Worm (Caenorhabditis elegans) whole organism, L2 larva: ENCODE measurements around the gene glb-28.

Experiments used
- C34F6.9 ChIP-seq: fragments of 150-350 bp; optimal IDR thresholded peaks from 2 replicates; lab custom pipeline; 2014; ENCODE audit warnings: missing biosample characterization, missing genetic modification characterization
- F13H6.1 ChIP-seq: sonication (generic microtip); optimal IDR thresholded peaks from 2 replicates; lab custom pipeline; 2016; ENCODE audit warnings: missing genetic modification characterization, missing compliant biosample characterization
- R02D3.7 ChIP-seq: fragments of 150-350 bp; optimal IDR thresholded peaks from 2 replicates; lab custom pipeline; 2014; ENCODE audit warnings: missing biosample characterization, missing genetic modification characterization
- Y55F3AM.14 ChIP-seq: fragments of 200-800 bp; sonication (Bioruptor generic); optimal IDR thresholded peaks from 2 replicates; lab custom pipeline; 2018; ENCODE audit warnings: mild to moderate bottlenecking, missing genetic modification characterization, missing compliant biosample characterization
- ZK546.5 ChIP-seq: sonication (generic microtip); optimal IDR thresholded peaks from 2 replicates; lab custom pipeline; 2017; ENCODE audit warnings: missing biosample characterization, missing genetic modification characterization
- alr-1 ChIP-seq: fragments of 150-350 bp; optimal IDR thresholded peaks from 2 replicates; lab custom pipeline; 2014; ENCODE audit warnings: missing biosample characterization, missing genetic modification characterization
- aly-2 ChIP-seq: fragments of 150-350 bp; optimal IDR thresholded peaks from 2 replicates; lab custom pipeline; 2014; ENCODE audit warnings: missing biosample characterization, missing genetic modification characterization
- ama-1 ChIP-seq: fragments of 150-350 bp; optimal IDR thresholded peaks from 2 replicates; lab custom pipeline; 2018; ENCODE audit warnings: inconsistent platforms
- blmp-1 ChIP-seq: sonication (generic microtip); optimal IDR thresholded peaks from 2 replicates; lab custom pipeline; 2017; ENCODE audit warnings: missing genetic modification characterization, mild to moderate bottlenecking, missing compliant biosample characterization, antibody characterized with exemption, moderate library complexity; ENCODE audit not compliant: insufficient read depth
- ceh-16 ChIP-seq: fragments of 150-350 bp; optimal IDR thresholded peaks from 2 replicates; lab custom pipeline; 2014; ENCODE audit warnings: missing biosample characterization, missing genetic modification characterization
- ceh-82 ChIP-seq: fragments of 150-350 bp; optimal IDR thresholded peaks from 2 replicates; lab custom pipeline; 2014; ENCODE audit warnings: missing biosample characterization, missing genetic modification characterization
- crh-2 ChIP-seq: sonication (generic microtip); optimal IDR thresholded peaks from 2 replicates; lab custom pipeline; 2017; ENCODE audit warnings: missing biosample characterization, missing genetic modification characterization
- dmd-4 ChIP-seq: sonication (generic microtip); optimal IDR thresholded peaks from 2 replicates; lab custom pipeline; 2017; ENCODE audit warnings: missing biosample characterization, missing genetic modification characterization
- elt-1 ChIP-seq: fragments of 150-350 bp; optimal IDR thresholded peaks from 2 replicates; lab custom pipeline; 2014; ENCODE audit warnings: missing biosample characterization, missing genetic modification characterization
- elt-3 ChIP-seq: sonication (generic microtip); optimal IDR thresholded peaks from 2 replicates; lab custom pipeline; 2017; ENCODE audit warnings: missing biosample characterization, missing genetic modification characterization
- fos-1 ChIP-seq: fragments of 150-350 bp; optimal IDR thresholded peaks from 2 replicates; lab custom pipeline; 2014; ENCODE audit warnings: missing biosample characterization, missing genetic modification characterization
- gmeb-1 ChIP-seq: fragments of 150-350 bp; optimal IDR thresholded peaks from 2 replicates; lab custom pipeline; 2014; ENCODE audit warnings: missing biosample characterization, missing genetic modification characterization
- lin-11 ChIP-seq: fragments of 150-350 bp; sonication (generic microtip); optimal IDR thresholded peaks from 2 replicates; lab custom pipeline; 2014; ENCODE audit warnings: missing biosample characterization, missing genetic modification characterization, inconsistent platforms, mixed read lengths
- lin-13 ChIP-seq: fragments of 150-350 bp; optimal IDR thresholded peaks from 2 replicates; lab custom pipeline; 2014; ENCODE audit warnings: missing biosample characterization, missing genetic modification reagents, missing genetic modification characterization
- lin-39 ChIP-seq: fragments of 150-350 bp; optimal IDR thresholded peaks from 2 replicates; lab custom pipeline; 2014; ENCODE audit warnings: missing biosample characterization, missing genetic modification reagents, missing genetic modification characterization
- lsy-2 ChIP-seq, 2 experiments: fragments of 150-350 bp in 1 of 2; sonication (generic microtip) in 1 of 2; optimal IDR thresholded peaks; 2 replicates each; lab custom pipeline; 2014 to 2017; ENCODE audit warnings: missing biosample characterization in 2 of 2, missing genetic modification characterization in 2 of 2
- mab-5 ChIP-seq: fragments of 150-350 bp; optimal IDR thresholded peaks from 2 replicates; lab custom pipeline; 2014; ENCODE audit warnings: missing biosample characterization, missing genetic modification characterization
- mbf-1 ChIP-seq: sonication (generic microtip); optimal IDR thresholded peaks from 2 replicates; lab custom pipeline; 2017; ENCODE audit warnings: missing biosample characterization, missing genetic modification characterization
- mdl-1 ChIP-seq, 2 experiments: fragments of 150-350 bp in 1 of 2; sonication (generic microtip) in 1 of 2; optimal IDR thresholded peaks; 2 replicates each; lab custom pipeline; 2017; ENCODE audit warnings: missing biosample characterization in 2 of 2, missing genetic modification characterization in 2 of 2
- nhr-11 ChIP-seq: fragments of 150-350 bp; optimal IDR thresholded peaks from 2 replicates; lab custom pipeline; 2014; ENCODE audit warnings: missing biosample characterization, missing genetic modification characterization
- nhr-12 ChIP-seq: fragments of 150-350 bp; optimal IDR thresholded peaks from 2 replicates; lab custom pipeline; 2014; ENCODE audit warnings: missing biosample characterization, missing genetic modification characterization
- nhr-21 ChIP-seq: fragments of 150-350 bp; optimal IDR thresholded peaks from 2 replicates; lab custom pipeline; 2014; ENCODE audit warnings: missing biosample characterization, missing genetic modification characterization
- nhr-23 ChIP-seq: fragments of 150-350 bp; optimal IDR thresholded peaks from 2 replicates; lab custom pipeline; 2014; ENCODE audit warnings: missing biosample characterization, missing genetic modification reagents, missing genetic modification characterization
- nhr-237 ChIP-seq: fragments of 150-350 bp; optimal IDR thresholded peaks from 2 replicates; lab custom pipeline; 2014; ENCODE audit warnings: missing biosample characterization, missing genetic modification characterization
- nhr-25 ChIP-seq: fragments of 150-350 bp; sonication (generic microtip); optimal IDR thresholded peaks from 3 replicates; lab custom pipeline; 2014; ENCODE audit warnings: missing biosample characterization, missing genetic modification characterization
- nhr-6 ChIP-seq: fragments of 150-350 bp; optimal IDR thresholded peaks from 2 replicates; lab custom pipeline; 2014; ENCODE audit warnings: missing biosample characterization, missing genetic modification characterization
- nhr-77 ChIP-seq: fragments of 150-350 bp; optimal IDR thresholded peaks from 2 replicates; lab custom pipeline; 2014; ENCODE audit warnings: missing biosample characterization, missing genetic modification characterization
- peb-1 ChIP-seq: fragments of 150-350 bp; optimal IDR thresholded peaks from 2 replicates; lab custom pipeline; 2014; ENCODE audit warnings: missing biosample characterization, missing genetic modification characterization
- sem-4 ChIP-seq: fragments of 150-350 bp; optimal IDR thresholded peaks from 2 replicates; lab custom pipeline; 2014; ENCODE audit warnings: missing biosample characterization, missing genetic modification reagents, missing genetic modification characterization
- sma-3 ChIP-seq: sonication (generic microtip); optimal IDR thresholded peaks from 2 replicates; lab custom pipeline; 2016; ENCODE audit warnings: missing genetic modification reagents, missing genetic modification characterization, missing compliant biosample characterization
- sma-9 ChIP-seq, 2 experiments: fragments of 150-350 bp in 1 of 2; sonication (generic microtip) in 1 of 2; optimal IDR thresholded peaks; 2 replicates each; lab custom pipeline; 2014 to 2016; ENCODE audit warnings: missing genetic modification characterization in 2 of 2, mild to moderate bottlenecking in 1 of 2, missing biosample characterization in 1 of 2, missing compliant biosample characterization in 1 of 2, missing genetic modification reagents in 1 of 2, moderate library complexity in 1 of 2
- snpc-4 ChIP-seq: fragments of 150-350 bp; optimal IDR thresholded peaks from 2 replicates; lab custom pipeline; 2014; ENCODE audit warnings: missing biosample characterization, missing genetic modification characterization
- unc-39 ChIP-seq: fragments of 150-350 bp; optimal IDR thresholded peaks from 2 replicates; lab custom pipeline; 2014; ENCODE audit warnings: missing biosample characterization, missing genetic modification characterization
- unc-62 ChIP-seq: fragments of 150-350 bp; optimal IDR thresholded peaks from 2 replicates; lab custom pipeline; 2014; ENCODE audit warnings: missing biosample characterization, missing genetic modification reagents, missing genetic modification characterization
- zag-1 ChIP-seq: fragments of 150-350 bp; optimal IDR thresholded peaks from 2 replicates; lab custom pipeline; 2014; ENCODE audit warnings: missing biosample characterization, missing genetic modification characterization
- ztf-1 ChIP-seq: fragments of 200-800 bp; sonication (Bioruptor generic); conservative IDR thresholded peaks from 2 replicates; pipeline ENCODE4 v1.3.6; 2022; ENCODE audit warnings: missing genetic modification characterization, missing compliant biosample characterization
- ztf-11 ChIP-seq: sonication (generic microtip); optimal IDR thresholded peaks from 2 replicates; lab custom pipeline; 2017; ENCODE audit warnings: missing biosample characterization, missing genetic modification characterization

Gene glb-28

DNA sequence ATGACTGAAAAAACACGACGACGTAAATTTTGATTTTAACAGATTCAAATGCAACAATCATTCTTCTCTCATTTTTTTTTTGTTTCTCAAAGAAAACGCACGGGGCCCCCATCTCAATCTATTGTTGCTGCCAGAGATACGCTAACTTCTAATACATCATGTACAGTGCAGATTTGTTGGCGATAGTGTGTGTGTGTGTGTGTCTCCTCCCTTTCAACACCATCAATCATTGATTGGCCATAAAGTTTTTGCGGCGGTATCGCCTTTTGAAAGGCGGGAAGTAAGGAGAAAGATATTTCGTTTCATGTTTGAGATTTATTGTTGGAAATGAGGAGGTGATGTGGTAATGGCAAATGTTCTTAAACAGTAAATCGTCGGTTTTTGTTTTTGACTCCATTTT, 10.2 kb upstream of the glb-28 start:
- peak; percentile 81 for TF ChIP-seq nhr-25 (tag; lab: Kevin White, UChicago)
- TF ChIP-seq blmp-1 (tag; lab: Kevin White, UChicago) = peak; percentile 51
- TF ChIP-seq ceh-16 = peak; percentile 78
- peak; percentile 69 for TF ChIP-seq sma-9 (GFP tag; optimal IDR thresholded peaks at IDR 0.05; lab: Kevin White, UChicago)
- no peak for TF ChIP-seq sma-9 (tag; optimal IDR thresholded peaks at IDR 0.05; lab: Kevin White, UChicago)
- TF ChIP-seq mbf-1 (tag; lab: Kevin White, UChicago) = no peak
- peak; percentile 42 for TF ChIP-seq crh-2 (tag; lab: Kevin White, UChicago)
- TF ChIP-seq nhr-6 (tag; lab: Kevin White, UChicago) = peak; percentile 7
- TF ChIP-seq sma-3 = peak; percentile 32
- TF ChIP-seq lin-13 (GFP tag; lab: Kevin White, UChicago) = no peak
- TF ChIP-seq nhr-23 = peak; percentile 10

DNA sequence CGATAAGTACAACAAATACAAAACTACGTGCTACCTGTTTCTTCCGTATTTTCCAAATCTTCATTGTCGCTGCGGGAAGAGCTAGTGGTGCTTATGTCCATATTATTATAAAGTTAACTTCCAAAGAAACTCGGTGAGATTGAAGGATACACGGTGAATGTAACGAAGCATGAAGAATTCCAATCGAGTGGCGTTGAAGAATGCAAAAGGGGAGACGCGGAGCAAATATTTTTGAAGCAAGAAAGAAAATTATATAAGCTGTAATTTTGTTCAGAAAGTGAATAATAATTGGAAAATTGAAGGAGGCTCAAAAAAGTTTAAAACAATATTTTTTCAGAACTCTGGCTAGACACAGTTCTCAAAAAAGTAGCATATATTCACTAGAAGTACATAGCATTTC, 8.7 kb upstream of the glb-28 start, which contains the start of gene Y15E3A.3:
Gene Y15E3A.3, minus strand, starts transcription at position 101 of the 400 bp plus-strand sequence.
- TF ChIP-seq lsy-2 (tag; optimal IDR thresholded peaks at IDR 0.05; lab: Kevin White, UChicago) (no peak), ztf-11 (tag; lab: Kevin White, UChicago) (no peak), peb-1 (no peak), nhr-12 (tag; lab: Kevin White, UChicago) (no peak), mab-5 (tag; lab: Kevin White, UChicago) (no peak), alr-1 (tag; lab: Kevin White, UChicago) (no peak), sma-9 (GFP tag; optimal IDR thresholded peaks at IDR 0.05; lab: Kevin White, UChicago) (no peak), sma-9 (tag; optimal IDR thresholded peaks at IDR 0.05; lab: Kevin White, UChicago) (no peak), unc-39 (no peak), ZK546.5 (tag; lab: Kevin White, UChicago) (no peak), Y55F3AM.14 (GFP tag; lab: Kevin White, UChicago) (no peak), nhr-21 (tag; lab: Kevin White, UChicago) (no peak), R02D3.7 (tag; lab: Kevin White, UChicago) (no peak), lin-39 (tag; lab: Kevin White, UChicago) (no peak), aly-2 (no peak), unc-62 (no peak), elt-1 (tag; lab: Kevin White, UChicago) (no peak), sem-4 (tag; lab: Kevin White, UChicago) (no peak), lin-13 (GFP tag; lab: Kevin White, UChicago) (no peak)
- TF ChIP-seq, all 48 proteins: peak for 0

DNA sequence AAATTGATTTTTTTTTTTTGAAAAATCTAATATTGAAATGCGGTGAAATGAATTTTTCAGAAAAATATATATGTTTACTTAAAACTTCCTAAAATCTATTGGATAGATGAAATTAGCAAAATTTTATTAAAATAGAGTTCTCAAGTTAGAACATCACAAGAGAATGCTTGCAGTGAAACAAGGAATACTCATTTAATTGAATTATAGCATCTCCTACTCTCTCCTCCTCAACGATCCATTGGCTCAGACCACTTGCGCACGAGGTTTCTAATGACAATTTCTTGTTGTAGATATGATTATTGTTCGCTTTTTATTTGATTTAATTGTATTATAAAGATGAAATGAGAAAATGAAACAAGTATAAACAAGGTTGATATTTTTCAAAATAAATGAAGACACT, 4.7 kb upstream of the glb-28 start:
- no peak for TF ChIP-seq ZK546.5 (tag; lab: Kevin White, UChicago)
- TF ChIP-seq snpc-4 (tag; lab: Kevin White, UChicago) = no peak
- TF ChIP-seq lsy-2 (tag; optimal IDR thresholded peaks at IDR 0.05; lab: Kevin White, UChicago) = no peak
- TF ChIP-seq mbf-1 (tag; lab: Kevin White, UChicago) = no peak
- TF ChIP-seq gmeb-1 (tag; lab: Kevin White, UChicago) = no peak
- no peak for TF ChIP-seq lin-11 (tag; lab: Kevin White, UChicago)
- TF ChIP-seq nhr-237 (tag; lab: Kevin White, UChicago) = no peak
- no peak for TF ChIP-seq unc-39
- TF ChIP-seq lin-39 (tag; lab: Kevin White, UChicago) = no peak
- no peak for TF ChIP-seq elt-3 (tag; lab: Kevin White, UChicago)
- TF ChIP-seq lin-13 (GFP tag; lab: Kevin White, UChicago) = no peak
- no peak for TF ChIP-seq nhr-11 (tag; lab: Kevin White, UChicago)
- no peak for TF ChIP-seq ztf-1 (GFP tag; lab: Robert Waterston, UW)
- TF ChIP-seq mdl-1 (tag; optimal IDR thresholded peaks at IDR 0.05; lab: Kevin White, UChicago) = no peak

- TF ChIP-seq peb-1 = no peak
- no peak for TF ChIP-seq dmd-4 (tag; lab: Kevin White, UChicago)
- TF ChIP-seq Y55F3AM.14 (GFP tag; lab: Kevin White, UChicago) = no peak
- TF ChIP-seq sma-3 = no peak
- no peak for TF ChIP-seq ceh-82 (tag; lab: Kevin White, UChicago)
- TF ChIP-seq unc-62 = no peak
- TF ChIP-seq lin-39 (tag; lab: Kevin White, UChicago) = no peak
- TF ChIP-seq ama-1 (lab: Kevin White, UChicago) = no peak
- no peak for TF ChIP-seq elt-1 (tag; lab: Kevin White, UChicago)
- TF ChIP-seq C34F6.9 (tag; lab: Kevin White, UChicago) = no peak
- no peak for TF ChIP-seq zag-1 (tag; lab: Kevin White, UChicago)
- no peak for TF ChIP-seq aly-2
- TF ChIP-seq mbf-1 (tag; lab: Kevin White, UChicago) = no peak
- no peak for TF ChIP-seq fos-1
- TF ChIP-seq blmp-1 (tag; lab: Kevin White, UChicago) = no peak
- no peak for TF ChIP-seq ztf-1 (GFP tag; lab: Robert Waterston, UW)
- TF ChIP-seq F13H6.1 = no peak
- TF ChIP-seq R02D3.7 (tag; lab: Kevin White, UChicago) = no peak
- TF ChIP-seq nhr-77 (tag; lab: Kevin White, UChicago) = no peak
Measured at ce11 chrX:15321217-15321616, 4.2 kb upstream of the glb-28 start.
